Worm (Caenorhabditis elegans): ENCODE results near the gene C36H8.1.

- TF ChIP-seq nhr-23 (tag; optimal IDR thresholded peaks at IDR 0.05) (no peak), nhr-25 (tag; optimal IDR thresholded peaks at IDR 0.05) (no peak), skn-1 (tag; optimal IDR thresholded peaks at IDR 0.05) (no peak), snpc-4 (tag; optimal IDR thresholded peaks at IDR 0.05) (no peak), elt-3 (tag; optimal IDR thresholded peaks at IDR 0.05) (no peak), ztf-11 (tag; optimal IDR thresholded peaks at IDR 0.05) (no peak), ztf-4 (tag; optimal IDR thresholded peaks at IDR 0.05) (no peak)
Observed at ce11 chrIV:12711644-12712043, 33.0 kb downstream of the C36H8.1 start, which contains the start of gene C27D8.3.
